Worm (Caenorhabditis elegans): ENCODE measurements around the gene clec-175.

clec-175 gene

ce11 chrIV:4445711-4446290 is 23.7 kb downstream of the clec-175 start, which contains the start of the genes wapl-1 and htz-1 (continued):
- TF ChIP-seq fkh-10 (GFP tag; optimal IDR thresholded peaks at IDR 0.05) (peak; percentile 84), ama-1 (optimal IDR thresholded peaks at IDR 0.05) (peak; percentile 79)

- TF ChIP-seq pqm-1 (tag; optimal IDR thresholded peaks at IDR 0.05) (peak; percentile 20), pha-4 (tag; optimal IDR thresholded peaks at IDR 0.05) (peak; percentile 65), sea-2 (GFP tag; optimal IDR thresholded peaks at IDR 0.05) (no peak), ama-1 (optimal IDR thresholded peaks at IDR 0.05) (peak; percentile 83), nfya-1 (tag; optimal IDR thresholded peaks at IDR 0.05; ENCODE audit: insufficient read depth) (peak; percentile 59), ceh-16 (tag; optimal IDR thresholded peaks at IDR 0.05) (no peak), nhr-237 (tag; optimal IDR thresholded peaks at IDR 0.05) (no peak), ceh-28 (tag; optimal IDR thresholded peaks at IDR 0.05) (peak; percentile 84), R02D3.7 (tag; optimal IDR thresholded peaks at IDR 0.05) (peak; percentile 42), nhr-77 (tag; optimal IDR thresholded peaks at IDR 0.05) (no peak), ZK546.5 (tag; optimal IDR thresholded peaks at IDR 0.05) (peak; percentile 1), nhr-23 (tag; optimal IDR thresholded peaks at IDR 0.05) (peak; percentile 43), elt-3 (tag; optimal IDR thresholded peaks at IDR 0.05) (no peak), nhr-25 (tag; optimal IDR thresholded peaks at IDR 0.05) (peak; percentile 50), nhr-11 (tag; optimal IDR thresholded peaks at IDR 0.05) (no peak), zag-1 (tag; optimal IDR thresholded peaks at IDR 0.05) (no peak)
Observed at ce11 chrIV:4446884-4447283, 24.8 kb downstream of the clec-175 start.

ce11 chrIV:4447284-4447366 is 25.0 kb downstream of the clec-175 start, which contains the start of gene chat-1:
TSS of gene chat-1 (plus strand) at chrIV:4447331.
- TF ChIP-seq elt-1 (tag; optimal IDR thresholded peaks at IDR 0.05), result no peak
- TF ChIP-seq ceh-28 (tag; optimal IDR thresholded peaks at IDR 0.05), result no peak
- no peak for TF ChIP-seq mdl-1 (tag; optimal IDR thresholded peaks at IDR 0.05)
- no peak for TF ChIP-seq nhr-237 (tag; optimal IDR thresholded peaks at IDR 0.05)
- no peak for TF ChIP-seq nhr-76 (tag; optimal IDR thresholded peaks at IDR 0.05)
- TF ChIP-seq nhr-11 (tag; optimal IDR thresholded peaks at IDR 0.05), result no peak
- TF ChIP-seq nhr-77 (tag; optimal IDR thresholded peaks at IDR 0.05), result no peak
- no peak for TF ChIP-seq fkh-10 (GFP tag; optimal IDR thresholded peaks at IDR 0.05)
- no peak for TF ChIP-seq lin-39 (tag; optimal IDR thresholded peaks at IDR 0.05)
- TF ChIP-seq ceh-9 (tag; optimal IDR thresholded peaks at IDR 0.05), result no peak
- no peak for TF ChIP-seq pha-4 (tag; optimal IDR thresholded peaks at IDR 0.05)
- no peak for TF ChIP-seq aly-2 (tag; optimal IDR thresholded peaks at IDR 0.05)
- TF ChIP-seq pqm-1 (tag; optimal IDR thresholded peaks at IDR 0.05), result no peak
- no peak for TF ChIP-seq nhr-28 (tag; optimal IDR thresholded peaks at IDR 0.05)
- TF ChIP-seq ztf-11 (tag; optimal IDR thresholded peaks at IDR 0.05), result no peak
- no peak for TF ChIP-seq nhr-67 (tag; optimal IDR thresholded peaks at IDR 0.05)
- no peak for TF ChIP-seq nhr-25 (tag; optimal IDR thresholded peaks at IDR 0.05)

- TF ChIP-seq ZK546.5 (tag; optimal IDR thresholded peaks at IDR 0.05) (no peak), egl-5 (tag; optimal IDR thresholded peaks at IDR 0.05) (no peak), nhr-25 (tag; optimal IDR thresholded peaks at IDR 0.05) (no peak), zag-1 (tag; optimal IDR thresholded peaks at IDR 0.05) (no peak), snpc-4 (tag; optimal IDR thresholded peaks at IDR 0.05) (no peak), daf-12 (tag; optimal IDR thresholded peaks at IDR 0.05) (no peak), nfya-1 (tag; optimal IDR thresholded peaks at IDR 0.05; ENCODE audit: insufficient read depth) (no peak), nhr-23 (tag; optimal IDR thresholded peaks at IDR 0.05) (no peak), egl-27 (tag; optimal IDR thresholded peaks at IDR 0.05) (no peak), aly-2 (tag; optimal IDR thresholded peaks at IDR 0.05) (no peak), ceh-9 (tag; optimal IDR thresholded peaks at IDR 0.05) (no peak), ama-1 (optimal IDR thresholded peaks at IDR 0.05) (no peak), mml-1 (tag; optimal IDR thresholded peaks at IDR 0.05) (no peak), skn-1 (tag; optimal IDR thresholded peaks at IDR 0.05) (no peak), unc-62 (GFP tag; optimal IDR thresholded peaks at IDR 0.05) (no peak), nhr-12 (tag; optimal IDR thresholded peaks at IDR 0.05) (no peak), ceh-82 (tag; optimal IDR thresholded peaks at IDR 0.05) (no peak), fkh-2 (tag; optimal IDR thresholded peaks at IDR 0.05) (no peak), unc-39 (tag; optimal IDR thresholded peaks at IDR 0.05) (no peak), lin-15B (tag; optimal IDR thresholded peaks at IDR 0.05) (no peak)
Observed at ce11 chrIV:4447367-4447766, 25.2 kb downstream of the clec-175 start.
